Worm (Caenorhabditis elegans): ENCODE data around the gene D2096.11.

The D2096.11 gene

DNA sequence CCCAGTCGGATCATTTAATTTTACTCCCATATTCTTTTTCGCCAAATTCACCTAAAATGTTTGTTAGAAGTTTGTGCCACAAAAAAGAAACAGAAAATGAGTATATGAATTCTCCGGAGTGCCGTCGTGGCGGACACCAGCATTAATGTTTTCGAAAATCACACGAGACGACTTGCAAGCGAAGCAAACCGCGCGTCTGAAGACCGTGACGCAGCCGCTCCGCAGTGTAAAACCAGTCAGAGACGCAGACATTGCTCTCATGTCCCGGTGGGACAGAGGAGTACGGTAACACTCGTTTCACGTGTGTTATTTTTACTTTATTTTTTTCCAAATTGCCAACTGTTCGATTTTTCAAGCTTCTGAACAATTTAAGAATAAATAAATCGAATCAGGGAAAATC is 38.7 kb upstream of the D2096.11 start, which contains the start of the genes T26A8.4 and pdtf-1 (continued):
- TF ChIP-seq lin-15B (tag; optimal IDR thresholded peaks at IDR 0.05), result peak; percentile 50
- peak; percentile 69 for TF ChIP-seq dmd-9 (GFP tag; IDR thresholded peaks at IDR 0.05)
- peak; percentile 69 for TF ChIP-seq zip-2 (tag; optimal IDR thresholded peaks at IDR 0.05)
- TF ChIP-seq daf-12 (tag; optimal IDR thresholded peaks at IDR 0.05), result no peak
- no peak for TF ChIP-seq F26F4.8 (GFP tag; conservative IDR thresholded peaks at IDR 0.05)
- TF ChIP-seq fkh-10 (GFP tag; optimal IDR thresholded peaks at IDR 0.05), result peak; percentile 92
- TF ChIP-seq sdz-12 (GFP tag; optimal IDR thresholded peaks at IDR 0.05), result no peak
- peak; percentile 38 to 86 for TF ChIP-seq hif-1 (tag; optimal IDR thresholded peaks at IDR 0.05)
- TF ChIP-seq zfp-2 (tag; optimal IDR thresholded peaks at IDR 0.05), result peak; percentile 79
- no peak for TF ChIP-seq ceh-62 (tag; optimal IDR thresholded peaks at IDR 0.05)
- TF ChIP-seq duxl-1 (tag; optimal IDR thresholded peaks at IDR 0.05; ENCODE audit: poor library complexity), result peak; percentile 75
- TF ChIP-seq Y48G9A.11 (GFP tag; IDR thresholded peaks at IDR 0.05), result peak; percentile 81
- TF ChIP-seq mdl-1 (tag; optimal IDR thresholded peaks at IDR 0.05), result peak; percentile 82 to 97
- TF ChIP-seq T26A8.4 (GFP tag; IDR thresholded peaks at IDR 0.05), result no peak
- TF ChIP-seq nhr-102 (tag; optimal IDR thresholded peaks at IDR 0.05), result peak; percentile 80
- peak; percentile 16 for TF ChIP-seq Y5F2A.4 (GFP tag; optimal IDR thresholded peaks at IDR 0.05)
- TF ChIP-seq tra-1 (GFP tag; IDR thresholded peaks at IDR 0.05), result peak; percentile 75
- peak; percentile 91 for TF ChIP-seq ama-1 (optimal IDR thresholded peaks at IDR 0.05)
- TF ChIP-seq mdt-29 (GFP tag; IDR thresholded peaks at IDR 0.05), result peak; percentile 66
- peak in 1 of 2 experiments; percentile 100 for TF ChIP-seq unc-62 (GFP tag; optimal IDR thresholded peaks at IDR 0.05 in 1 of 2)
- no peak for TF ChIP-seq unc-62 (tag; optimal IDR thresholded peaks at IDR 0.05)
- TF ChIP-seq pha-4 (GFP tag; IDR thresholded peaks at IDR 0.05), result peak; percentile 86
- TF ChIP-seq pha-4 (tag; optimal IDR thresholded peaks at IDR 0.05), result no peak
- TF ChIP-seq rbr-2 (tag; optimal IDR thresholded peaks at IDR 0.05), result peak; percentile 89
- TF ChIP-seq dmd-6 (GFP tag; IDR thresholded peaks at IDR 0.05), result peak; percentile 79
- peak; percentile 6 to 70 for TF ChIP-seq ZK546.5 (tag; optimal IDR thresholded peaks at IDR 0.05)
- peak; percentile 58; the same call in 1 of the 2 replicates for TF ChIP-seq lin-1 (GFP tag; IDR thresholded peaks at IDR 0.05)
- TF ChIP-seq ctbp-1 (GFP tag; IDR thresholded peaks at IDR 0.05), result peak; percentile 72
- TF ChIP-seq nhr-237 (tag; optimal IDR thresholded peaks at IDR 0.05), result peak; percentile 52
- TF ChIP-seq ZK337.2 (GFP tag; IDR thresholded peaks at IDR 0.05), result no peak
- TF ChIP-seq daf-19 (GFP tag; conservative IDR thresholded peaks at IDR 0.05), result no peak
- TF ChIP-seq attf-4 (tag; optimal IDR thresholded peaks at IDR 0.05), result no peak
- TF ChIP-seq lir-3 (tag; optimal IDR thresholded peaks at IDR 0.05), result peak; percentile 37
- TF ChIP-seq daf-16 (GFP tag; optimal IDR thresholded peaks at IDR 0.05), result peak; percentile 38 to 78
- peak; percentile 82 for TF ChIP-seq daf-16 (tag; optimal IDR thresholded peaks at IDR 0.05)
- peak; percentile 75 for TF ChIP-seq mxl-3 (GFP tag; optimal IDR thresholded peaks at IDR 0.05)
- no peak for TF ChIP-seq ztf-11 (tag; optimal IDR thresholded peaks at IDR 0.05)
- peak; percentile 95 for TF ChIP-seq mep-1 (tag; optimal IDR thresholded peaks at IDR 0.05)
- no peak for TF ChIP-seq Y105C5A.15 (GFP tag; IDR thresholded peaks at IDR 0.05)
- TF ChIP-seq lin-13 (GFP tag; optimal IDR thresholded peaks at IDR 0.05), result peak; percentile 95
- TF ChIP-seq aha-1 (tag), result peak; percentile 100
- no peak for TF ChIP-seq skn-1 (tag; optimal IDR thresholded peaks at IDR 0.05)
- no peak for TF ChIP-seq daf-8 (GFP tag; IDR thresholded peaks at IDR 0.05)
- TF ChIP-seq T20F7.1 (GFP tag; optimal IDR thresholded peaks at IDR 0.05), result peak; percentile 80
- no peak for TF ChIP-seq ceh-82 (tag; optimal IDR thresholded peaks at IDR 0.05)
- no peak for TF ChIP-seq lim-7 (GFP tag; IDR thresholded peaks at IDR 0.05)
- peak; percentile 80 for TF ChIP-seq snpc-1.2 (GFP tag; IDR thresholded peaks at IDR 0.05)
- peak; percentile 56 for TF ChIP-seq F37D6.2 (tag; optimal IDR thresholded peaks at IDR 0.05)
- TF ChIP-seq nhr-41 (GFP tag; IDR thresholded peaks at IDR 0.05), result no peak
- TF ChIP-seq snpc-4 (tag; optimal IDR thresholded peaks at IDR 0.05), result peak; percentile 76
- TF ChIP-seq saeg-2 (GFP tag; IDR thresholded peaks at IDR 0.05), result peak; percentile 66; the same call in 1 of the 2 replicates
- TF ChIP-seq ztf-7 (tag; optimal IDR thresholded peaks at IDR 0.05), result peak; percentile 68
- TF ChIP-seq Y75B8A.6 (GFP tag; IDR thresholded peaks at IDR 0.05), result 0 out of 2 replicates have a peak, but pooled peaks have one; percentile 79
